In the genomic region with DNA sequence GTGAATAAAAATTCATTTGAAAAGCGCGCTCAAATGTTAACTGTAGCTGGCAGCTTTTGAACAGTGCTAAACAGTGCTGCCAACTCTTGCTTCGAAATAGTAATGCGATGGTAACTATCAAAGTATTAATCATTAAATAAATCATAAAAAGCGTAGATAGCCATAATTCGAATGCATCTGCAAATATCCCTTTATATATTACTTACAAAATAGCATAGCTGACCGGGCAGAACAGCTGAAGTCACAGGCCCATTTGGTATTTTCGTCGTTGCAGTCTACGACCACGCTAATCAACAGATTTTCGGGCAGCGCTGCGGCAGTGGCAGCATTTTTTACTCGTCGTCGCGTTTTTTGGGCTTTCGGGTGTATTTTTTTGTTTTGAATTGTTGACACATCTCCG, we compare ENCODE assay signal across 4 fruit fly cellular contexts.
TF ChIP-seq lines count a peak whose summit lies in the region.

A gene (plus strand): TSS at position 290 of the 400 bp plus-strand sequence.

TF ChIP-seq in whole organism, adult, 20 proteins besides CTCF, POLR2A, EP300 and RAD21 (continued from another document):
- TF ChIP-seq ovo (GFP tag; optimal IDR thresholded peaks at IDR 0.05; lab: Kevin White, UChicago), result peak; percentile 82
- TF ChIP-seq CG14711 (tag; optimal IDR thresholded peaks at IDR 0.05; lab: Kevin White, UChicago), result peak; percentile 45
- TF ChIP-seq Crg-1 (GFP tag; optimal IDR thresholded peaks at IDR 0.05; lab: Kevin White, UChicago), result peak; percentile 22
TF ChIP-seq in whole organism, adult: peak in this region for 13.

TF ChIP-seq in whole organism, embryonic, 481 proteins besides CTCF, POLR2A, EP300 and RAD21 (continued from another document and continues in another):
- TF ChIP-seq tio (GFP tag; optimal IDR thresholded peaks at IDR 0.05; lab: Kevin White, UChicago), result no peak
- TF ChIP-seq CG6813 (GFP tag; optimal IDR thresholded peaks at IDR 0.05; lab: Kevin White, UChicago), result no peak
- no peak for TF ChIP-seq CG8290 (GFP tag; optimal IDR thresholded peaks at IDR 0.05; lab: Kevin White, UChicago)
- TF ChIP-seq CG8290 (tag; optimal IDR thresholded peaks at IDR 0.05; lab: Kevin White, UChicago), result peak in 1 of 2 experiments; percentile 56
- TF ChIP-seq CG11504 (tag; optimal IDR thresholded peaks at IDR 0.05; lab: Kevin White, UChicago), result peak; percentile 65
- no peak for TF ChIP-seq CG2889 (GFP tag; IDR thresholded peaks at IDR 0.05; lab: Robert Waterston, UW)
- no peak; the same call in 1 of the 2 replicates for TF ChIP-seq HLH3B (GFP tag; IDR thresholded peaks at IDR 0.05; lab: Robert Waterston, UW)
- peak; percentile 16 to 88 for TF ChIP-seq crp (GFP tag; optimal IDR thresholded peaks at IDR 0.05; lab: Kevin White, UChicago)
- no peak for TF ChIP-seq CG14667 (GFP tag; IDR thresholded peaks at IDR 0.05; lab: Robert Waterston, UW)
- 0 out of 3 replicates have a peak, but pooled peaks have one; percentile 16 for TF ChIP-seq ci (GFP tag; IDR thresholded peaks at IDR 0.05; lab: Robert Waterston, UW)
- TF ChIP-seq B-H1 (GFP tag; IDR thresholded peaks at IDR 0.05; lab: Robert Waterston, UW), result no peak
- TF ChIP-seq CG10366 (GFP tag; IDR thresholded peaks at IDR 0.05; lab: Robert Waterston, UW), result no peak; the same call in 1 of the 2 replicates
- TF ChIP-seq CG32532 (GFP tag; IDR thresholded peaks at IDR 0.05; lab: Robert Waterston, UW), result peak; percentile 56; the same call in 1 of the 2 replicates
- TF ChIP-seq Lpt (GFP tag; optimal IDR thresholded peaks at IDR 0.05; lab: Kevin White, UChicago), result no peak
- TF ChIP-seq CG12391 (tag; optimal IDR thresholded peaks at IDR 0.05; lab: Kevin White, UChicago), result peak; percentile 65
- TF ChIP-seq CG18011 (GFP tag; optimal IDR thresholded peaks at IDR 0.05; lab: Kevin White, UChicago), result peak; percentile 100
- no peak for TF ChIP-seq exex (tag; optimal IDR thresholded peaks at IDR 0.05; lab: Kevin White, UChicago)
- TF ChIP-seq sim (GFP tag; IDR thresholded peaks at IDR 0.05; lab: Robert Waterston, UW), result no peak
- no peak for TF ChIP-seq trh (GFP tag; optimal IDR thresholded peaks at IDR 0.05; lab: Kevin White, UChicago)
- TF ChIP-seq CG1024 (GFP tag; IDR thresholded peaks at IDR 0.05; lab: Robert Waterston, UW), result no peak
- TF ChIP-seq gem (tag; optimal IDR thresholded peaks at IDR 0.05; lab: Kevin White, UChicago), result peak; percentile 59
- no peak for TF ChIP-seq ttk (GFP tag; IDR thresholded peaks at IDR 0.05; lab: Robert Waterston, UW)
- TF ChIP-seq Hand (GFP tag; optimal IDR thresholded peaks at IDR 0.05; lab: Kevin White, UChicago), result no peak
- peak; percentile 64 for TF ChIP-seq BEAF-32 (GFP tag; optimal IDR thresholded peaks at IDR 0.05; lab: Kevin White, UChicago)
- peak; percentile 36 for TF ChIP-seq gsb-n (tag; optimal IDR thresholded peaks at IDR 0.05; lab: Kevin White, UChicago)
- TF ChIP-seq Mes4 (GFP tag; optimal IDR thresholded peaks at IDR 0.05; lab: Kevin White, UChicago), result no peak
- 0 out of 2 replicates have a peak, but pooled peaks have one; percentile 10 for TF ChIP-seq CG14014 (GFP tag; IDR thresholded peaks at IDR 0.05; lab: Robert Waterston, UW)
- TF ChIP-seq ssp (GFP tag; IDR thresholded peaks at IDR 0.05; lab: Robert Waterston, UW), result peak; percentile 34; the same call in 1 of the 2 replicates
- TF ChIP-seq Side (GFP tag; optimal IDR thresholded peaks at IDR 0.05; lab: Kevin White, UChicago), result peak; percentile 24
- TF ChIP-seq CG7271 (tag; optimal IDR thresholded peaks at IDR 0.05; lab: Kevin White, UChicago), result no peak
- no peak for TF ChIP-seq Oaz (GFP tag; IDR thresholded peaks at IDR 0.05; lab: Robert Waterston, UW)
- no peak for TF ChIP-seq dimm (GFP tag; IDR thresholded peaks at IDR 0.05; lab: Robert Waterston, UW)
- TF ChIP-seq ro (GFP tag; IDR thresholded peaks at IDR 0.05; lab: Robert Waterston, UW), result no peak
- peak; percentile 85 for TF ChIP-seq CG3847 (GFP tag; IDR thresholded peaks at IDR 0.05; lab: Robert Waterston, UW)
- peak; percentile 18 for TF ChIP-seq CG16863 (GFP tag; optimal IDR thresholded peaks at IDR 0.05; lab: Kevin White, UChicago)
- peak; percentile 71 for TF ChIP-seq Nf-YC (tag; optimal IDR thresholded peaks at IDR 0.05; lab: Kevin White, UChicago)
- no peak for TF ChIP-seq Gug (GFP tag; IDR thresholded peaks at IDR 0.05; lab: Robert Waterston, UW)
- no peak for TF ChIP-seq CG7372 (GFP tag; IDR thresholded peaks at IDR 0.05; lab: Robert Waterston, UW)
- peak; percentile 5 for TF ChIP-seq emc (GFP tag; optimal IDR thresholded peaks at IDR 0.05; lab: Kevin White, UChicago)
- no peak for TF ChIP-seq ac (GFP tag; optimal IDR thresholded peaks at IDR 0.05; lab: Kevin White, UChicago)
- TF ChIP-seq CG6683 (GFP tag; optimal IDR thresholded peaks at IDR 0.05; lab: Kevin White, UChicago), result no peak

TF ChIP-seq in whole organism, prepupa, 60 proteins besides CTCF, POLR2A, EP300 and RAD21 (continued from another document):
- TF ChIP-seq dsx (GFP tag; optimal IDR thresholded peaks at IDR 0.05; lab: Kevin White, UChicago; ENCODE audit: poor library complexity, severe bottlenecking) (peak; percentile 29), Sox102F (GFP tag; optimal IDR thresholded peaks at IDR 0.05; lab: Kevin White, UChicago) (peak; percentile 33), Gug (GFP tag; IDR thresholded peaks at IDR 0.05; lab: Robert Waterston, UW) (no peak), cyc (GFP tag; optimal IDR thresholded peaks at IDR 0.05; lab: Kevin White, UChicago) (peak; percentile 41), esn (GFP tag; optimal IDR thresholded peaks at IDR 0.05; lab: Kevin White, UChicago) (peak; percentile 51), fd85E (GFP tag; optimal IDR thresholded peaks at IDR 0.05; lab: Kevin White, UChicago) (no peak), CG8319 (GFP tag; optimal IDR thresholded peaks at IDR 0.05; lab: Kevin White, UChicago) (no peak), Hr4 (GFP tag; optimal IDR thresholded peaks at IDR 0.05; lab: Kevin White, UChicago) (peak; percentile 40), CG3919 (GFP tag; optimal IDR thresholded peaks at IDR 0.05; lab: Kevin White, UChicago) (peak; percentile 37), CG6792 (GFP tag; optimal IDR thresholded peaks at IDR 0.05; lab: Kevin White, UChicago) (no peak), Sox15 (GFP tag; optimal IDR thresholded peaks at IDR 0.05; lab: Kevin White, UChicago) (peak; percentile 2), CG8632 (GFP tag; optimal IDR thresholded peaks at IDR 0.05; lab: Kevin White, UChicago) (no peak), CG16779 (tag; optimal IDR thresholded peaks at IDR 0.05; lab: Kevin White, UChicago) (peak; percentile 34), fd59A (GFP tag; optimal IDR thresholded peaks at IDR 0.05; lab: Kevin White, UChicago) (no peak), Eip93F (GFP tag; optimal IDR thresholded peaks at IDR 0.05; lab: Kevin White, UChicago) (peak; percentile 45), CG6854 (GFP tag; optimal IDR thresholded peaks at IDR 0.05; lab: Kevin White, UChicago) (no peak), Ets96B (tag; optimal IDR thresholded peaks at IDR 0.05; lab: Kevin White, UChicago) (peak; percentile 2), Hr38 (GFP tag; optimal IDR thresholded peaks at IDR 0.05; lab: Kevin White, UChicago) (no peak), lz (GFP tag; optimal IDR thresholded peaks at IDR 0.05; lab: Kevin White, UChicago) (peak; percentile 43), ss (GFP tag; optimal IDR thresholded peaks at IDR 0.05; lab: Kevin White, UChicago) (no peak), CG7368 (GFP tag; optimal IDR thresholded peaks at IDR 0.05; lab: Kevin White, UChicago) (no peak)

TF ChIP-seq in whole organism, wandering third instar larva, 38 proteins besides CTCF, POLR2A, EP300 and RAD21 (continued from another document):
- TF ChIP-seq Hnf4 (GFP tag; optimal IDR thresholded peaks at IDR 0.05; lab: Kevin White, UChicago) (peak; percentile 51), dsf (GFP tag; optimal IDR thresholded peaks at IDR 0.05; lab: Kevin White, UChicago; ENCODE audit: borderline replicate concordance) (no peak), HLH106 (tag; optimal IDR thresholded peaks at IDR 0.05; lab: Kevin White, UChicago) (peak; percentile 60), N (GFP tag; optimal IDR thresholded peaks at IDR 0.05; lab: Kevin White, UChicago) (no peak), Vsx2 (GFP tag; optimal IDR thresholded peaks at IDR 0.05; lab: Kevin White, UChicago; ENCODE audit: partially characterized antibody) (no peak), fru (GFP tag; optimal IDR thresholded peaks at IDR 0.05; lab: Kevin White, UChicago) (peak; percentile 52), brk (GFP tag; optimal IDR thresholded peaks at IDR 0.05; lab: Kevin White, UChicago) (no peak)
TF ChIP-seq in whole organism, wandering third instar larva: peak in this region for 17.
